Fruit fly (Drosophila melanogaster) whole organism, embryonic: Measurements from ENCODE around the gene Cog3.

Experiments used
- Abd-B ChIP-seq: fragments of 200-800 bp; sonication (Bioruptor generic); optimal IDR thresholded peaks from 2 replicates; lab custom pipeline; 2018; ENCODE audit warnings: missing biosample characterization, mild to moderate bottlenecking, missing genetic modification characterization, moderate library complexity
- BEAF-32 ChIP-seq: fragments of 200-800 bp; sonication (Bioruptor generic); optimal IDR thresholded peaks from 3 replicates; lab custom pipeline; 2017; ENCODE audit warnings: missing biosample characterization, missing genetic modification characterization, mild to moderate bottlenecking, moderate library complexity, missing genetic modification reagents
- CG10147 ChIP-seq: fragments of 200-800 bp; sonication (Bioruptor generic); optimal IDR thresholded peaks from 2 replicates; lab custom pipeline; 2019; ENCODE audit warnings: missing biosample characterization, mild to moderate bottlenecking, missing genetic modification characterization, moderate library complexity
- CG12942 ChIP-seq: fragments of 200-800 bp; sonication (Bioruptor generic); optimal IDR thresholded peaks from 3 replicates; lab custom pipeline; 2016; ENCODE audit warnings: missing biosample characterization, missing genetic modification characterization
- CG15011 ChIP-seq: fragments of 200-800 bp; sonication (Bioruptor generic); optimal IDR thresholded peaks from 3 replicates; lab custom pipeline; 2018; ENCODE audit warnings: missing biosample characterization, mild to moderate bottlenecking, missing genetic modification characterization
- CG15514 ChIP-seq: fragments of 200-800 bp; sonication (Bioruptor generic); optimal IDR thresholded peaks from 3 replicates; lab custom pipeline; 2017; ENCODE audit warnings: missing biosample characterization, missing genetic modification characterization, mild to moderate bottlenecking, moderate library complexity, missing genetic modification reagents
- CG17829 ChIP-seq: fragments of 200-800 bp; optimal IDR thresholded peaks from 2 replicates; lab custom pipeline; 2019; ENCODE audit warnings: missing biosample characterization, mild to moderate bottlenecking, missing genetic modification characterization, moderate library complexity
- CG31441 ChIP-seq: fragments of 200-800 bp; sonication (Bioruptor generic); IDR thresholded peaks from 2 replicates; pipeline ENCODE4 v1.3.6; 2022; ENCODE audit warnings: missing biosample characterization, missing genetic modification characterization
- CG3163 ChIP-seq: fragments of 200-800 bp; sonication (Bioruptor generic); optimal IDR thresholded peaks from 3 replicates; lab custom pipeline; 2016; ENCODE audit warnings: missing biosample characterization, missing genetic modification characterization
- CG42726 ChIP-seq: fragments of 200-800 bp; sonication (Bioruptor generic); IDR thresholded peaks from 2 replicates; pipeline ENCODE4 v1.3.6; 2022; ENCODE audit warnings: missing biosample characterization, missing genetic modification characterization; ENCODE audit not compliant: partially characterized antibody
- CG4282 ChIP-seq: fragments of 200-800 bp; sonication (Bioruptor generic); optimal IDR thresholded peaks from 2 replicates; lab custom pipeline; 2016; ENCODE audit warnings: missing biosample characterization, missing genetic modification characterization
- CG4617 ChIP-seq: fragments of 200-800 bp; sonication (Bioruptor generic); optimal IDR thresholded peaks from 3 replicates; lab custom pipeline; 2016; ENCODE audit warnings: missing biosample characterization, missing genetic modification characterization, borderline replicate concordance
- CG4820 ChIP-seq: fragments of 200-800 bp; sonication (Bioruptor generic); optimal IDR thresholded peaks from 3 replicates; lab custom pipeline; 2016; ENCODE audit warnings: missing biosample characterization, missing genetic modification characterization
- CG5180 ChIP-seq: fragments of 200-800 bp; sonication (Bioruptor generic); optimal IDR thresholded peaks from 3 replicates; lab custom pipeline; 2017; ENCODE audit warnings: missing biosample characterization, missing genetic modification characterization, mild to moderate bottlenecking, moderate library complexity, missing genetic modification reagents
- Camta ChIP-seq: fragments of 200-800 bp; sonication (Bioruptor generic); optimal IDR thresholded peaks from 2 replicates; lab custom pipeline; 2016; ENCODE audit warnings: missing biosample characterization, missing genetic modification characterization
- Dbx ChIP-seq: fragments of 200-800 bp; sonication (Bioruptor generic); IDR thresholded peaks from 3 replicates; pipeline ENCODE4 v1.3.6; 2022; ENCODE audit warnings: missing biosample characterization, missing genetic modification characterization
- Doc3 ChIP-seq: fragments of 200-800 bp; sonication (Bioruptor generic); IDR thresholded peaks from 3 replicates; pipeline ENCODE4 v1.3.6; 2022; ENCODE audit warnings: missing biosample characterization, missing genetic modification characterization; ENCODE audit not compliant: partially characterized antibody
- Eip74EF ChIP-seq, 2 experiments: fragments of 200-800 bp in 1 of 2; fragments of >200 bp in 1 of 2; sonication (Bioruptor generic) in 1 of 2; optimal IDR thresholded peaks; 2 replicates each; lab custom pipeline; 2017 to 2019; ENCODE audit warnings: missing biosample characterization in 2 of 2, missing genetic modification characterization in 2 of 2, mild to moderate bottlenecking in 1 of 2, moderate library complexity in 1 of 2
- HLH3B ChIP-seq: fragments of 200-800 bp; sonication (Bioruptor generic); IDR thresholded peaks from 2 replicates; pipeline ENCODE4 v1.3.6; 2022; ENCODE audit warnings: missing biosample characterization, missing genetic modification characterization
- HLH54F ChIP-seq: fragments of 200-800 bp; sonication (Bioruptor generic); optimal IDR thresholded peaks from 3 replicates; lab custom pipeline; 2016; ENCODE audit warnings: missing biosample characterization, missing genetic modification characterization
- Hmr ChIP-seq: fragments of 200-800 bp; sonication (Bioruptor generic); optimal IDR thresholded peaks from 3 replicates; lab custom pipeline; 2017; ENCODE audit warnings: mild to moderate bottlenecking, missing biosample characterization, missing genetic modification reagents, missing genetic modification characterization
- Hmx ChIP-seq: fragments of 200-800 bp; sonication (Bioruptor generic); optimal IDR thresholded peaks from 2 replicates; lab custom pipeline; 2016; ENCODE audit warnings: missing biosample characterization, missing genetic modification characterization
- NC2β ChIP-seq: fragments of 200-800 bp; sonication (Bioruptor generic); optimal IDR thresholded peaks from 2 replicates; lab custom pipeline; 2016; ENCODE audit warnings: missing biosample characterization, missing genetic modification characterization
- Nf-YB ChIP-seq: fragments of 200-800 bp; sonication (Bioruptor generic); optimal IDR thresholded peaks from 3 replicates; lab custom pipeline; 2019; ENCODE audit warnings: missing biosample characterization, mild to moderate bottlenecking, missing genetic modification characterization, moderate library complexity
- Nf-YC ChIP-seq: fragments of 200-800 bp; optimal IDR thresholded peaks from 3 replicates; lab custom pipeline; 2019; ENCODE audit warnings: missing biosample characterization, mild to moderate bottlenecking, missing genetic modification characterization, moderate library complexity
- Oli ChIP-seq: fragments of 200-800 bp; sonication (Bioruptor generic); optimal IDR thresholded peaks from 2 replicates; lab custom pipeline; 2018; ENCODE audit warnings: missing biosample characterization, mild to moderate bottlenecking, missing genetic modification characterization, moderate library complexity
- Sin3A ChIP-seq: fragments of >200 bp; optimal IDR thresholded peaks from 2 replicates; lab custom pipeline; 2018
- Tbp ChIP-seq: fragments of >200 bp; optimal IDR thresholded peaks from 2 replicates; lab custom pipeline; 2018; ENCODE audit warnings: missing biosample characterization, missing genetic modification characterization
- Xrp1 ChIP-seq: fragments of 200-800 bp; sonication (Bioruptor generic); IDR thresholded peaks from 2 replicates; pipeline ENCODE4 v1.3.6; 2022; ENCODE audit warnings: missing biosample characterization, missing genetic modification characterization
- aop ChIP-seq: fragments of 200-800 bp; sonication (Bioruptor generic); IDR thresholded peaks from 2 replicates; pipeline ENCODE4 v1.3.6; 2022; ENCODE audit warnings: missing biosample characterization, missing genetic modification characterization
- ara ChIP-seq: fragments of 200-800 bp; sonication (Bioruptor generic); IDR thresholded peaks from 2 replicates; pipeline ENCODE4 v1.3.6; 2022; ENCODE audit warnings: missing biosample characterization, missing genetic modification characterization
- ato ChIP-seq: fragments of 200-800 bp; sonication (Bioruptor generic); IDR thresholded peaks from 2 replicates; pipeline ENCODE4 v1.3.6; 2022; ENCODE audit warnings: missing biosample characterization, missing genetic modification characterization; ENCODE audit not compliant: partially characterized antibody
- btn ChIP-seq: fragments of 200-800 bp; sonication (Bioruptor generic); optimal IDR thresholded peaks from 2 replicates; lab custom pipeline; 2016; ENCODE audit warnings: missing biosample characterization, missing genetic modification characterization
- chinmo ChIP-seq: fragments of 200-800 bp; sonication (Bioruptor generic); IDR thresholded peaks from 4 replicates; pipeline ENCODE4 v1.3.6; 2022; ENCODE audit warnings: missing biosample characterization, missing genetic modification characterization; ENCODE audit not compliant: partially characterized antibody
- dati ChIP-seq: fragments of 200-800 bp; sonication (Bioruptor generic); IDR thresholded peaks from 2 replicates; pipeline ENCODE4 v1.3.6; 2022; ENCODE audit warnings: missing biosample characterization, missing genetic modification characterization
- dmrt99B ChIP-seq: fragments of 200-800 bp; sonication (Bioruptor generic); optimal IDR thresholded peaks from 2 replicates; lab custom pipeline; 2018; ENCODE audit warnings: missing biosample characterization, mild to moderate bottlenecking, missing genetic modification characterization, moderate library complexity
- gcm ChIP-seq: fragments of 200-800 bp; sonication (Bioruptor generic); optimal IDR thresholded peaks from 2 replicates; lab custom pipeline; 2019; ENCODE audit warnings: missing biosample characterization, mild to moderate bottlenecking, missing genetic modification characterization, moderate library complexity
- gcm2 ChIP-seq: fragments of 200-800 bp; sonication (Bioruptor generic); optimal IDR thresholded peaks from 2 replicates; lab custom pipeline; 2016; ENCODE audit warnings: missing biosample characterization, missing genetic modification characterization
- grau ChIP-seq: fragments of 200-800 bp; optimal IDR thresholded peaks from 3 replicates; lab custom pipeline; 2019; ENCODE audit warnings: missing biosample characterization, mild to moderate bottlenecking, missing genetic modification characterization, moderate library complexity
- lilli ChIP-seq: fragments of 200-800 bp; sonication (Bioruptor generic); optimal IDR thresholded peaks from 3 replicates; lab custom pipeline; 2016; ENCODE audit warnings: missing biosample characterization, missing genetic modification characterization
- p53 ChIP-seq: fragments of 200-800 bp; sonication (Bioruptor generic); optimal IDR thresholded peaks from 2 replicates; lab custom pipeline; 2016; ENCODE audit warnings: missing biosample characterization, missing genetic modification characterization
- pan ChIP-seq, 4 experiments: fragments of >200 bp in 3 of 4; fragments of 200-800 bp in 1 of 4; sonication (Bioruptor generic) in 1 of 4; optimal IDR thresholded peaks in 3 of 4; IDR thresholded peaks in 1 of 4; 2 replicates each; pipeline versions ENCODE4 v1.3.6 to Lab custom; 2017 to 2022; ENCODE audit warnings: missing biosample characterization in 2 of 4, missing genetic modification characterization in 2 of 4, mixed read lengths in 1 of 4
- pb ChIP-seq: fragments of 200-800 bp; sonication (Bioruptor generic); optimal IDR thresholded peaks from 3 replicates; lab custom pipeline; 2016; ENCODE audit warnings: missing biosample characterization, missing genetic modification characterization
- pfk ChIP-seq: fragments of 200-800 bp; sonication (Bioruptor generic); optimal IDR thresholded peaks from 2 replicates; lab custom pipeline; 2018; ENCODE audit warnings: missing biosample characterization, mild to moderate bottlenecking, missing genetic modification characterization, moderate library complexity
- phol ChIP-seq: fragments of 200-800 bp; sonication (Bioruptor generic); optimal IDR thresholded peaks from 3 replicates; lab custom pipeline; 2018; ENCODE audit warnings: missing biosample characterization, mild to moderate bottlenecking, missing genetic modification characterization, moderate library complexity
- pita ChIP-seq: fragments of 200-800 bp; sonication (Bioruptor generic); optimal IDR thresholded peaks from 2 replicates; lab custom pipeline; 2017; ENCODE audit warnings: missing biosample characterization, mild to moderate bottlenecking, missing genetic modification characterization
- pnt ChIP-seq: fragments of 200-800 bp; sonication (Bioruptor generic); optimal IDR thresholded peaks from 3 replicates; lab custom pipeline; 2016; ENCODE audit warnings: missing biosample characterization, missing genetic modification characterization
- run ChIP-seq: fragments of 200-800 bp; sonication (Bioruptor generic); optimal IDR thresholded peaks from 3 replicates; lab custom pipeline; 2018; ENCODE audit warnings: missing biosample characterization, mild to moderate bottlenecking, missing genetic modification characterization
- sc ChIP-seq, 3 experiments: fragments of >200 bp in 2 of 3; fragments of 200-800 bp in 1 of 3; sonication (Bioruptor generic) in 1 of 3; optimal IDR thresholded peaks; 2 replicates in 2 of 3; 3 replicates in 1 of 3; lab custom pipeline; 2017; ENCODE audit warnings: mild to moderate bottlenecking in 1 of 3, missing biosample characterization in 1 of 3, missing genetic modification characterization in 1 of 3, missing genetic modification reagents in 1 of 3
- wek ChIP-seq: fragments of 200-800 bp; sonication (Bioruptor generic); optimal IDR thresholded peaks from 3 replicates; lab custom pipeline; 2018; ENCODE audit warnings: missing biosample characterization, mild to moderate bottlenecking, missing genetic modification characterization, moderate library complexity

Gene Cog3

DNA sequence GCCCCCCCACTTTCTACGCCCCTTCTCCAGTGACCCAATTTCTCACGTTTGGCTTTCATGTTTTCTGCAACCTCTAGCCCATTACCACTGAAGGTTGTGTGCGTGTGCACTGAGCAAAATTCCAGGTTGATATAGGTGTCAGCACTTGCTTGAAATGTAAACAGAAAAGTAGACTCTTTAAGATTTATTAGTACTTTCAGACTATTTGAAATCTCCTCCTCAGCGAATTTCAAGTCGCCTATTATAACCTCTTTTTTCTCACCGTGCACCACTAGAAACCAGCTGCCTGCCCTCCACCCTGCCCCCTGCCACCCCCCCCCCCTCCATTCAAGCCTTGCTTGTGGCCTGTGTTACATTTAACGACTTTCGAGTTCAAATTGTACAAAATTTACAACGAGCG lies 21.8 kb downstream of the Cog3 start (continued):
- no peak for TF ChIP-seq Nf-YC
- TF ChIP-seq Oli (tag; lab: Kevin White, UChicago) = peak; percentile 59
- TF ChIP-seq chinmo (GFP tag; lab: Robert Waterston, UW) = no peak
- TF ChIP-seq NC2β (GFP tag; lab: Kevin White, UChicago) = no peak
- peak; percentile 63 for TF ChIP-seq Xrp1 (GFP tag; lab: Robert Waterston, UW)
- TF ChIP-seq Hmr = peak; percentile 53
- peak; percentile 63 for TF ChIP-seq phol (tag; lab: Kevin White, UChicago)
- TF ChIP-seq gcm2 (GFP tag; lab: Kevin White, UChicago) = no peak
- TF ChIP-seq wek = no peak
- TF ChIP-seq pan (optimal IDR thresholded peaks at IDR 0.05; lab: Kevin White, UChicago) = no peak
- peak in 1 of 2 experiments; percentile 45 for TF ChIP-seq pan (GFP tag; optimal IDR thresholded peaks at IDR 0.05 in 1 of 2, IDR thresholded peaks at IDR 0.05 in 1 of 2)
- TF ChIP-seq Doc3 = no peak
- TF ChIP-seq Nf-YB = no peak
- no peak for TF ChIP-seq Eip74EF (GFP tag; optimal IDR thresholded peaks at IDR 0.05; lab: Kevin White, UChicago)
- TF ChIP-seq Abd-B = peak; percentile 54
- no peak for TF ChIP-seq Tbp
- no peak for TF ChIP-seq Sin3A (lab: Kevin White, UChicago)
- no peak for TF ChIP-seq CG4282 (GFP tag; lab: Kevin White, UChicago)
- TF ChIP-seq btn (GFP tag; lab: Kevin White, UChicago) = no peak
- TF ChIP-seq CG4820 (GFP tag; lab: Kevin White, UChicago) = peak; percentile 52
- TF ChIP-seq CG5180 (GFP tag; lab: Kevin White, UChicago) = peak; percentile 26
- TF ChIP-seq CG15514 (GFP tag; lab: Kevin White, UChicago) = peak; percentile 9
- no peak for TF ChIP-seq p53 (GFP tag; lab: Kevin White, UChicago)
- TF ChIP-seq ato (GFP tag; lab: Robert Waterston, UW) = no peak
- TF ChIP-seq Camta (GFP tag; lab: Kevin White, UChicago) = peak; percentile 9
- TF ChIP-seq pita (GFP tag; lab: Kevin White, UChicago) = no peak
- no peak for TF ChIP-seq pfk
- TF ChIP-seq CG42726 (GFP tag; lab: Robert Waterston, UW) = no peak
- TF ChIP-seq HLH3B (GFP tag; lab: Robert Waterston, UW) = peak; percentile 78
- no peak for TF ChIP-seq BEAF-32 (GFP tag; lab: Kevin White, UChicago)
- peak; percentile 56 for TF ChIP-seq CG31441 (GFP tag; lab: Robert Waterston, UW)
- no peak for TF ChIP-seq CG3163 (GFP tag; lab: Kevin White, UChicago)
- peak; percentile 38 for TF ChIP-seq CG17829 (tag; lab: Kevin White, UChicago)
- no peak for TF ChIP-seq Dbx (GFP tag; lab: Robert Waterston, UW)
- TF ChIP-seq sc (optimal IDR thresholded peaks at IDR 0.05; lab: Kevin White, UChicago) = no peak
- peak; percentile 2 for TF ChIP-seq sc (GFP tag; optimal IDR thresholded peaks at IDR 0.05; lab: Kevin White, UChicago)
- no peak for TF ChIP-seq CG10147 (GFP tag; lab: Kevin White, UChicago)
- TF ChIP-seq HLH54F (GFP tag; lab: Kevin White, UChicago) = no peak
- TF ChIP-seq Hmx (GFP tag; lab: Kevin White, UChicago) = no peak
- peak; percentile 41 for TF ChIP-seq grau (tag; lab: Kevin White, UChicago)
- TF ChIP-seq CG15011 = no peak
- TF ChIP-seq dmrt99B = peak; percentile 69
- no peak for TF ChIP-seq lilli (GFP tag; lab: Kevin White, UChicago)
- TF ChIP-seq aop (GFP tag; lab: Robert Waterston, UW) = no peak
- no peak for TF ChIP-seq run
- TF ChIP-seq pnt (GFP tag; lab: Kevin White, UChicago) = peak; percentile 13
- TF ChIP-seq gcm (GFP tag; lab: Kevin White, UChicago) = no peak
- no peak for TF ChIP-seq dati (GFP tag; lab: Robert Waterston, UW)
- peak; percentile 58; the same call in 1 of the 2 replicates for TF ChIP-seq ara
- no peak for TF ChIP-seq CG12942 (GFP tag; lab: Kevin White, UChicago)
- TF ChIP-seq pb (GFP tag; lab: Kevin White, UChicago) = no peak
- TF ChIP-seq CG4617 = no peak
